Fruit fly (Drosophila melanogaster): Measurements from ENCODE around the gene ash2.

Gene ash2

dm6 chr3R:24667538-24668207 lies 17.7 kb downstream of the ash2 start (continued):
- no peak for TF ChIP-seq lab (GFP tag; optimal IDR thresholded peaks at IDR 0.05)
- TF ChIP-seq sug (tag; optimal IDR thresholded peaks at IDR 0.05): peak; percentile 14
- no peak for TF ChIP-seq disco-r (GFP tag; optimal IDR thresholded peaks at IDR 0.05)
- peak; percentile 22 for TF ChIP-seq D19A (tag; optimal IDR thresholded peaks at IDR 0.05)
- no peak for TF ChIP-seq z (GFP tag; IDR thresholded peaks at IDR 0.05)
- peak; percentile 14; the same call in 1 of the 3 replicates for TF ChIP-seq CG34224 (GFP tag; IDR thresholded peaks at IDR 0.05; ENCODE audit: partially characterized antibody)
- peak; percentile 31 to 57 for TF ChIP-seq Trl (optimal IDR thresholded peaks at IDR 0.05)
- TF ChIP-seq Trl (GFP tag; optimal IDR thresholded peaks at IDR 0.05): no peak
- TF ChIP-seq CG13424 (tag; optimal IDR thresholded peaks at IDR 0.05): peak; percentile 16
- TF ChIP-seq lbe (GFP tag; optimal IDR thresholded peaks at IDR 0.05): no peak
- TF ChIP-seq CG4360 (GFP tag; IDR thresholded peaks at IDR 0.05): no peak
- no peak for TF ChIP-seq sens-2 (GFP tag; IDR thresholded peaks at IDR 0.05)
- peak; percentile 32; the same call in 1 of the 2 replicates for TF ChIP-seq CG32532 (GFP tag; IDR thresholded peaks at IDR 0.05)
- TF ChIP-seq CG2889 (GFP tag; IDR thresholded peaks at IDR 0.05): no peak
- peak; percentile 24 for TF ChIP-seq CoRest (tag; optimal IDR thresholded peaks at IDR 0.05)
- peak; percentile 60 for TF ChIP-seq Meics (GFP tag; optimal IDR thresholded peaks at IDR 0.05)
- TF ChIP-seq CG6765 (GFP tag; optimal IDR thresholded peaks at IDR 0.05): no peak

- TF ChIP-seq Blimp-1 (GFP tag; optimal IDR thresholded peaks at IDR 0.05): no peak
- 0 out of 4 replicates have a peak, but pooled peaks have one; percentile 6 for TF ChIP-seq chinmo (GFP tag; IDR thresholded peaks at IDR 0.05; ENCODE audit: partially characterized antibody)
- TF ChIP-seq onecut (GFP tag; IDR thresholded peaks at IDR 0.05): peak; percentile 84
- peak; percentile 50 for TF ChIP-seq abd-A (tag; optimal IDR thresholded peaks at IDR 0.05)
- no peak for TF ChIP-seq zf30C (GFP tag; optimal IDR thresholded peaks at IDR 0.05)
Measured at dm6 chr3R:24671662-24672061, 21.7 kb downstream of the ash2 start.

- no peak for TF ChIP-seq Aef1 (GFP tag; IDR thresholded peaks at IDR 0.05)
- peak in 1 of 2 experiments; percentile 56 for TF ChIP-seq Dfd (GFP tag; optimal IDR thresholded peaks at IDR 0.05)
Measured at dm6 chr3R:24692863-24693262, 42.9 kb downstream of the ash2 start.

dm6 chr3R:24699309-24699708 lies 49.4 kb downstream of the ash2 start:
- TF ChIP-seq Trl (optimal IDR thresholded peaks at IDR 0.05) (peak in 1 of 2 experiments; percentile 37), Trl (GFP tag; optimal IDR thresholded peaks at IDR 0.05) (no peak), Elba2 (GFP tag; optimal IDR thresholded peaks at IDR 0.05) (peak; percentile 95), dpn (GFP tag; optimal IDR thresholded peaks at IDR 0.05) (no peak)
